Worm (Caenorhabditis elegans): ENCODE data around the gene T06E8.8.

- no peak for TF ChIP-seq ces-1 (GFP tag; optimal IDR thresholded peaks at IDR 0.05)
- no peak for TF ChIP-seq hpl-2 (GFP tag; optimal IDR thresholded peaks at IDR 0.05)
- TF ChIP-seq lsy-2 (tag; optimal IDR thresholded peaks at IDR 0.05) = no peak
- TF ChIP-seq fkh-10 (GFP tag; optimal IDR thresholded peaks at IDR 0.05) = no peak
- no peak for TF ChIP-seq pqm-1 (tag; optimal IDR thresholded peaks at IDR 0.05)
- TF ChIP-seq ztf-11 (tag; optimal IDR thresholded peaks at IDR 0.05) = no peak
Observed at ce11 chrV:10086141-10086540, 42.6 kb downstream of the T06E8.8 start.
